Fruit fly (Drosophila melanogaster): ENCODE results near the gene mRpL1.

Gene mRpL1

DNA sequence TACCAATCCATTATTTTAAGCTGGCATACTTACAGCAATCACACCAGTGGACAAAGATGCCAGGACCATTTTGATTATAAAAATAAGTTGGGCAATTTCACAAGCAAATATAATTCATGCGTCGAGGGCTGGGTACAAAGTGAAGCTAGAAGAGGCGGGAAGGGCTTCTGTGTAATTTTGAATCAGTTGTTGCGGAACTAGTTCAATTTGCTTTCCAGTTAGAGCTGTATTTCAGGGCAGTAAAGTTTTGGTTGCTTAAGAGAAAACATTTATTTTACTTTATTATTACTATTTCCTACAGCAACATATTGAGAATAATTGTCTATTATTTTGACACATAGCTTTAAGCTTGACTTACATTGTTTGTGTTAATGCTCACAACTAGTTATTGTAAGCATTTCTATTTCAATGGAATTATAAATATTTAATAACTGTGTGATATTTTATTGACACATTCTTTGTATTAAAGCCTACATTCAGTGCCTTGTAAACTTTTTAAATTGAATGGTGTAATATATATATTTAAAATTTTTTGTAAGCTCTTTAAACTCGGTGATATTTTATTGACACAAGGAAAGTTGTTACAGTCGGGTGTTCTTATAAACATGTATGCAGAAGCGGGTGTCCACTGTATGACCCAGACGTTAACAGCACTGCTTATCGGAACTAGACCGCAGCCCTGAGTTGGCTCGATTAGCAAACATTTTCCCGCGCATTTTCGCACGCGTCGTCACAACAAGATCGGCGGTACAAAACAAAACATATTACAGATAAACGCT, 36.7 kb upstream of the mRpL1 start, which contains the start of the genes RPA1 and Mcm2 (continued):
- TF ChIP-seq CG2116 (GFP tag; optimal IDR thresholded peaks at IDR 0.05) (peak; percentile 97), Kr (GFP tag; optimal IDR thresholded peaks at IDR 0.05) (no peak), CG11560 (tag; IDR thresholded peaks at IDR 0.05) (peak; percentile 53; the same call in 1 of the 3 replicates), CG2199 (GFP tag; IDR thresholded peaks at IDR 0.05) (0 out of 3 replicates have a peak, but pooled peaks have one; percentile 32), dimm (GFP tag; IDR thresholded peaks at IDR 0.05) (peak; percentile 38; the same call in 1 of the 2 replicates), nmo (GFP tag; optimal IDR thresholded peaks at IDR 0.05) (peak; percentile 87), Nf-YA (GFP tag; IDR thresholded peaks at IDR 0.05) (peak; percentile 16; the same call in 1 of the 2 replicates), gfzf (GFP tag; optimal IDR thresholded peaks at IDR 0.05) (no peak), CG30431 (GFP tag; optimal IDR thresholded peaks at IDR 0.05) (peak; percentile 69), ken (GFP tag; IDR thresholded peaks at IDR 0.05) (peak; percentile 78), CG18599 (GFP tag; optimal IDR thresholded peaks at IDR 0.05) (peak; percentile 81), CG12391 (tag; optimal IDR thresholded peaks at IDR 0.05) (peak; percentile 81), zen (tag; optimal IDR thresholded peaks at IDR 0.05) (peak; percentile 38), MTF-1 (GFP tag; optimal IDR thresholded peaks at IDR 0.05; ENCODE audit: borderline replicate concordance) (peak; percentile 32), Med (GFP tag) (peak; percentile 88), CG12236 (GFP tag; optimal IDR thresholded peaks at IDR 0.05) (no peak), CG15479 (GFP tag; optimal IDR thresholded peaks at IDR 0.05) (no peak), Gsc (GFP tag; IDR thresholded peaks at IDR 0.05) (0 out of 2 replicates have a peak, but pooled peaks have one; percentile 53), Dp (GFP tag; optimal IDR thresholded peaks at IDR 0.05) (peak; percentile 76), seq (GFP tag; IDR thresholded peaks at IDR 0.05) (peak; percentile 43; the same call in 1 of the 2 replicates), CG1603 (tag; optimal IDR thresholded peaks at IDR 0.05) (peak; percentile 32), ewg (GFP tag; optimal IDR thresholded peaks at IDR 0.05) (peak; percentile 42), pb (GFP tag; optimal IDR thresholded peaks at IDR 0.05) (no peak), Bgb (GFP tag; IDR thresholded peaks at IDR 0.05; ENCODE audit: partially characterized antibody) (peak; percentile 36; the same call in 1 of the 2 replicates), shn (GFP tag; optimal IDR thresholded peaks at IDR 0.05) (peak; percentile 34), CG10321 (GFP tag; IDR thresholded peaks at IDR 0.05) (no peak), CG1024 (GFP tag; IDR thresholded peaks at IDR 0.05) (peak; percentile 35), dmrt11E (tag; optimal IDR thresholded peaks at IDR 0.05) (peak; percentile 78), CG14050 (GFP tag; IDR thresholded peaks at IDR 0.05) (peak; percentile 23; the same call in 1 of the 3 replicates), CG9817 (tag; optimal IDR thresholded peaks at IDR 0.05) (peak; percentile 80), Hr3 (GFP tag; optimal IDR thresholded peaks at IDR 0.05) (peak; percentile 89), CG4707 (GFP tag; optimal IDR thresholded peaks at IDR 0.05) (no peak), gsb-n (tag; optimal IDR thresholded peaks at IDR 0.05) (peak; percentile 33), bigmax (GFP tag; optimal IDR thresholded peaks at IDR 0.05) (no peak), CG6813 (GFP tag; optimal IDR thresholded peaks at IDR 0.05) (peak; percentile 47), cato (GFP tag; optimal IDR thresholded peaks at IDR 0.05; ENCODE audit: borderline replicate concordance) (peak; percentile 47), CG13287 (GFP tag; IDR thresholded peaks at IDR 0.05; ENCODE audit: partially characterized antibody) (peak; percentile 21; the same call in 1 of the 2 replicates), jigr1 (GFP tag; IDR thresholded peaks at IDR 0.05) (0 out of 3 replicates have a peak, but pooled peaks have one; percentile 51), CG7786 (GFP tag; optimal IDR thresholded peaks at IDR 0.05) (peak; percentile 52), gt (GFP tag; IDR thresholded peaks at IDR 0.05) (no peak), emc (GFP tag; optimal IDR thresholded peaks at IDR 0.05) (no peak), TFAM (GFP tag; optimal IDR thresholded peaks at IDR 0.05) (no peak), Lpt (GFP tag; optimal IDR thresholded peaks at IDR 0.05) (no peak), CG11093 (GFP tag; IDR thresholded peaks at IDR 0.05) (0 out of 3 replicates have a peak, but pooled peaks have one; percentile 64), Usf (GFP tag; optimal IDR thresholded peaks at IDR 0.05) (peak; percentile 81), sna (GFP tag; IDR thresholded peaks at IDR 0.05; ENCODE audit: partially characterized antibody) (no peak), NfI (GFP tag; optimal IDR thresholded peaks at IDR 0.05) (peak; percentile 82), eve (GFP tag; optimal IDR thresholded peaks at IDR 0.05) (no peak)
